Fruit fly (Drosophila melanogaster): Measurements from ENCODE around the gene CG13771.

CG13771 gene

DNA sequence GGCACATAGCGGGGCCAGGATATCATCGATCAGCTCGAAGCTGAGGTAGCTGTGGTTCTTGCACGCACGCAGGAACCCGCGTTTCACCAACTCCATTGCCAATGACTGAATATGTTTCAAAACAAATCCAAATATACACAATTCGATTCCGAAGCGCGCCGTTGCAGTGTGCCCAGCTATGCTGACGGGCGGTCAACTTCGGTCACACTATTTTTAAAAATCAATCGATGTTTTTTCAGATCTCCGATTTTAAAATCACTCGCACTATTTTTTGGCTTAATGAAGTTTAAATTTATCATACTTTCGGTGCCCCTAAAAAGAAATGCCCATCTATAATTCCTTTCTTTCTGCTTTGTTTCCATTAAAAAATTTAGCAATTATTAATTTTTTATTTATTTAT is 14.0 kb upstream of the CG13771 start, which contains the start of gene Nse1 (continued):
- TF ChIP-seq pfk (GFP tag; optimal IDR thresholded peaks at IDR 0.05) (no peak), Myb (GFP tag; optimal IDR thresholded peaks at IDR 0.05) (peak; percentile 43), onecut (GFP tag; IDR thresholded peaks at IDR 0.05) (peak; percentile 52), ewg (GFP tag; optimal IDR thresholded peaks at IDR 0.05) (no peak), pzg (GFP tag; optimal IDR thresholded peaks at IDR 0.05) (peak; percentile 82), CG3847 (GFP tag; IDR thresholded peaks at IDR 0.05) (peak; percentile 92), HLH4C (GFP tag; IDR thresholded peaks at IDR 0.05; ENCODE audit: partially characterized antibody) (peak; percentile 55), CG1603 (tag; optimal IDR thresholded peaks at IDR 0.05) (peak; percentile 66), ato (GFP tag; IDR thresholded peaks at IDR 0.05; ENCODE audit: partially characterized antibody) (peak; percentile 33; the same call in 1 of the 2 replicates), CG16813 (GFP tag; IDR thresholded peaks at IDR 0.05; ENCODE audit: partially characterized antibody) (peak; percentile 71), Xrp1 (GFP tag; IDR thresholded peaks at IDR 0.05) (no peak), CG32767 (GFP tag; IDR thresholded peaks at IDR 0.05) (no peak), tna (GFP tag; IDR thresholded peaks at IDR 0.05; ENCODE audit: partially characterized antibody) (peak; percentile 72), Opbp (GFP tag; IDR thresholded peaks at IDR 0.05; ENCODE audit: partially characterized antibody) (peak; percentile 79; the same call in 2 of the 3 replicates), CG17829 (tag; optimal IDR thresholded peaks at IDR 0.05) (peak; percentile 24), Dp (GFP tag; optimal IDR thresholded peaks at IDR 0.05) (peak; percentile 94), Scr (GFP tag; IDR thresholded peaks at IDR 0.05; ENCODE audit: partially characterized antibody) (peak; percentile 75), row (GFP tag; IDR thresholded peaks at IDR 0.05) (peak; percentile 59), trem (tag; optimal IDR thresholded peaks at IDR 0.05) (peak; percentile 34), CG2116 (GFP tag; optimal IDR thresholded peaks at IDR 0.05) (peak; percentile 39), Ets97D (GFP tag; optimal IDR thresholded peaks at IDR 0.05) (peak; percentile 46), Sry-δ (GFP tag; optimal IDR thresholded peaks at IDR 0.05) (peak; percentile 84), CG10267 (tag; optimal IDR thresholded peaks at IDR 0.05) (peak; percentile 32), ttk (GFP tag; IDR thresholded peaks at IDR 0.05) (no peak), CG13287 (GFP tag; IDR thresholded peaks at IDR 0.05; ENCODE audit: partially characterized antibody) (peak; percentile 83), Med (GFP tag) (peak; percentile 15), Dref (GFP tag; IDR thresholded peaks at IDR 0.05) (peak; percentile 76), run (tag; optimal IDR thresholded peaks at IDR 0.05) (no peak), Drgx (GFP tag; IDR thresholded peaks at IDR 0.05) (no peak), MBD-R2 (GFP tag; IDR thresholded peaks at IDR 0.05) (peak; percentile 79), grau (tag; optimal IDR thresholded peaks at IDR 0.05) (no peak), Dll (GFP tag; IDR thresholded peaks at IDR 0.05; ENCODE audit: partially characterized antibody) (peak; percentile 75; the same call in 3 of the 4 replicates), CG3995 (GFP tag; optimal IDR thresholded peaks at IDR 0.05) (peak; percentile 84), vnd (GFP tag; IDR thresholded peaks at IDR 0.05; ENCODE audit: partially characterized antibody) (peak; percentile 50; the same call in 1 of the 3 replicates), Sin3A (optimal IDR thresholded peaks at IDR 0.05) (peak; percentile 32), crp (GFP tag; optimal IDR thresholded peaks at IDR 0.05) (peak in 1 of 2 experiments; percentile 1), Bgb (GFP tag; IDR thresholded peaks at IDR 0.05; ENCODE audit: partially characterized antibody) (peak; percentile 83)

DNA sequence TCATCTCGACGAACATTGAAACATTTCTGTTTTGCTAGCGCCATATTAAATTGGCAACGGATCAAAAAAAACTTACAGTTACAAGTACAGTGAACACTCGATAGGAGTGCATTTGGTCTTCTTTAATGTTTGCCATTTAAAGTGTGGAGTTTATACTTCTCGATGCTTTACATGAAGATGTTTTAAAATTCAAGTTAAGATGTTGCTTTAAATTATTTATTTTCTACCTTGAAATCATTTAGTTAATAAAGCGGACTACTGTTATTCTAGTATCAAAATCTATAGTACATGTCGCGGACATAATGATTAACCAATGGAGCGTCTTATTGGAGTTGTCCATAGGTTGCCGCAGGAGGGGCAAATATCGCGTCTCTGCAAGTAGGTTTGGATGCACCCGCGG is 13.1 kb upstream of the CG13771 start, which contains the start of gene cort:
Gene cort, minus strand, starts transcription at position 101 of the 400 bp plus-strand sequence.
- TF ChIP-seq tll (GFP tag; optimal IDR thresholded peaks at IDR 0.05) (no peak), grau (tag; optimal IDR thresholded peaks at IDR 0.05) (peak; percentile 26)
